Fruit fly (Drosophila melanogaster) S2 (cell line): Measurements from ENCODE around the gene Alg10.

Experiments
- CG8478 ChIP-seq: fragments of >200 bp; optimal IDR thresholded peaks from 2 replicates; lab custom pipeline; 2018
- CTCF ChIP-seq, 2 experiments: fragments of >200 bp; optimal IDR thresholded peaks; 2 replicates each; lab custom pipeline; 2018

The Alg10 gene

dm6 chr3L:11215244-11216121 is 50.7 kb downstream of the Alg10 start:
- TF ChIP-seq CTCF (optimal IDR thresholded peaks at IDR 0.05; lab: Kevin White, UChicago): no peak
- TF ChIP-seq CG8478: no peak

DNA sequence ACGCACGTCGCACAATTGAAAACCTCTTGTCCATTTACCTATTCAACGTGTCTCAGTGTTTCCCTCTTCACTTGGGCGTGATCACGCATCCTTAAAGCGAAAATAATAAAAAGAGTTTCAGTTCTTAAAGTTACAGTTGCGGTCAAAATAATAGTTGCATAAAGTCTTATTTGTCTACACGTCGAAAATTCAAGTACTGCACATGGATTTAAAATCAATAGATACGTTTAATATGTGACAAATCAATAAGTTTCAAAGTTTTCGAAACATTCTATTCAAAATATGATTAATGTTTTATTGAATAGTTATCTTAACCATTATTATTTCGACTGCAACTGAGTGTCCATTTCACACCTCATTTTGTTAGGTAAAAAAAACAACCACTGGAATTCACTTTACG is 51.4 kb downstream of the Alg10 start:
- TF ChIP-seq CTCF (optimal IDR thresholded peaks at IDR 0.05; lab: Kevin White, UChicago) (no peak), CG8478 (no peak)
